Worm (Caenorhabditis elegans) whole organism, L2 larva: Measurements from ENCODE around the gene K11H12.4.

Source experiments
- C34F6.9 ChIP-seq: fragments of 150-350 bp; optimal IDR thresholded peaks from 2 replicates; lab custom pipeline; 2014; ENCODE audit warnings: missing biosample characterization, missing genetic modification characterization
- R02D3.7 ChIP-seq: fragments of 150-350 bp; optimal IDR thresholded peaks from 2 replicates; lab custom pipeline; 2014; ENCODE audit warnings: missing biosample characterization, missing genetic modification characterization
- ZK546.5 ChIP-seq: sonication (generic microtip); optimal IDR thresholded peaks from 2 replicates; lab custom pipeline; 2017; ENCODE audit warnings: missing biosample characterization, missing genetic modification characterization
- alr-1 ChIP-seq: fragments of 150-350 bp; optimal IDR thresholded peaks from 2 replicates; lab custom pipeline; 2014; ENCODE audit warnings: missing biosample characterization, missing genetic modification characterization
- aly-2 ChIP-seq: fragments of 150-350 bp; optimal IDR thresholded peaks from 2 replicates; lab custom pipeline; 2014; ENCODE audit warnings: missing biosample characterization, missing genetic modification characterization
- ama-1 ChIP-seq: fragments of 150-350 bp; optimal IDR thresholded peaks from 2 replicates; lab custom pipeline; 2018; ENCODE audit warnings: inconsistent platforms
- blmp-1 ChIP-seq: sonication (generic microtip); optimal IDR thresholded peaks from 2 replicates; lab custom pipeline; 2017; ENCODE audit warnings: missing genetic modification characterization, mild to moderate bottlenecking, missing compliant biosample characterization, antibody characterized with exemption, moderate library complexity; ENCODE audit not compliant: insufficient read depth
- ceh-16 ChIP-seq: fragments of 150-350 bp; optimal IDR thresholded peaks from 2 replicates; lab custom pipeline; 2014; ENCODE audit warnings: missing biosample characterization, missing genetic modification characterization
- ceh-82 ChIP-seq: fragments of 150-350 bp; optimal IDR thresholded peaks from 2 replicates; lab custom pipeline; 2014; ENCODE audit warnings: missing biosample characterization, missing genetic modification characterization
- crh-2 ChIP-seq: sonication (generic microtip); optimal IDR thresholded peaks from 2 replicates; lab custom pipeline; 2017; ENCODE audit warnings: missing biosample characterization, missing genetic modification characterization
- elt-1 ChIP-seq: fragments of 150-350 bp; optimal IDR thresholded peaks from 2 replicates; lab custom pipeline; 2014; ENCODE audit warnings: missing biosample characterization, missing genetic modification characterization
- elt-3 ChIP-seq: sonication (generic microtip); optimal IDR thresholded peaks from 2 replicates; lab custom pipeline; 2017; ENCODE audit warnings: missing biosample characterization, missing genetic modification characterization
- fos-1 ChIP-seq: fragments of 150-350 bp; optimal IDR thresholded peaks from 2 replicates; lab custom pipeline; 2014; ENCODE audit warnings: missing biosample characterization, missing genetic modification characterization
- lin-13 ChIP-seq: fragments of 150-350 bp; optimal IDR thresholded peaks from 2 replicates; lab custom pipeline; 2014; ENCODE audit warnings: missing biosample characterization, missing genetic modification reagents, missing genetic modification characterization
- lin-39 ChIP-seq: fragments of 150-350 bp; optimal IDR thresholded peaks from 2 replicates; lab custom pipeline; 2014; ENCODE audit warnings: missing biosample characterization, missing genetic modification reagents, missing genetic modification characterization
- mab-5 ChIP-seq: fragments of 150-350 bp; optimal IDR thresholded peaks from 2 replicates; lab custom pipeline; 2014; ENCODE audit warnings: missing biosample characterization, missing genetic modification characterization
- mbf-1 ChIP-seq: sonication (generic microtip); optimal IDR thresholded peaks from 2 replicates; lab custom pipeline; 2017; ENCODE audit warnings: missing biosample characterization, missing genetic modification characterization
- mdl-1 ChIP-seq, 2 experiments: fragments of 150-350 bp in 1 of 2; sonication (generic microtip) in 1 of 2; optimal IDR thresholded peaks; 2 replicates each; lab custom pipeline; 2017; ENCODE audit warnings: missing biosample characterization in 2 of 2, missing genetic modification characterization in 2 of 2
- nhr-10 ChIP-seq: sonication (generic microtip); optimal IDR thresholded peaks from 2 replicates; lab custom pipeline; 2017; ENCODE audit warnings: missing biosample characterization, missing genetic modification characterization
- nhr-11 ChIP-seq: fragments of 150-350 bp; optimal IDR thresholded peaks from 2 replicates; lab custom pipeline; 2014; ENCODE audit warnings: missing biosample characterization, missing genetic modification characterization
- nhr-12 ChIP-seq: fragments of 150-350 bp; optimal IDR thresholded peaks from 2 replicates; lab custom pipeline; 2014; ENCODE audit warnings: missing biosample characterization, missing genetic modification characterization
- nhr-21 ChIP-seq: fragments of 150-350 bp; optimal IDR thresholded peaks from 2 replicates; lab custom pipeline; 2014; ENCODE audit warnings: missing biosample characterization, missing genetic modification characterization
- nhr-237 ChIP-seq: fragments of 150-350 bp; optimal IDR thresholded peaks from 2 replicates; lab custom pipeline; 2014; ENCODE audit warnings: missing biosample characterization, missing genetic modification characterization
- nhr-6 ChIP-seq: fragments of 150-350 bp; optimal IDR thresholded peaks from 2 replicates; lab custom pipeline; 2014; ENCODE audit warnings: missing biosample characterization, missing genetic modification characterization
- nhr-77 ChIP-seq: fragments of 150-350 bp; optimal IDR thresholded peaks from 2 replicates; lab custom pipeline; 2014; ENCODE audit warnings: missing biosample characterization, missing genetic modification characterization
- peb-1 ChIP-seq: fragments of 150-350 bp; optimal IDR thresholded peaks from 2 replicates; lab custom pipeline; 2014; ENCODE audit warnings: missing biosample characterization, missing genetic modification characterization
- sem-4 ChIP-seq: fragments of 150-350 bp; optimal IDR thresholded peaks from 2 replicates; lab custom pipeline; 2014; ENCODE audit warnings: missing biosample characterization, missing genetic modification reagents, missing genetic modification characterization
- sma-3 ChIP-seq: sonication (generic microtip); optimal IDR thresholded peaks from 2 replicates; lab custom pipeline; 2016; ENCODE audit warnings: missing genetic modification reagents, missing genetic modification characterization, missing compliant biosample characterization
- sma-9 ChIP-seq, 2 experiments: fragments of 150-350 bp in 1 of 2; sonication (generic microtip) in 1 of 2; optimal IDR thresholded peaks; 2 replicates each; lab custom pipeline; 2014 to 2016; ENCODE audit warnings: missing genetic modification characterization in 2 of 2, mild to moderate bottlenecking in 1 of 2, missing biosample characterization in 1 of 2, missing compliant biosample characterization in 1 of 2, missing genetic modification reagents in 1 of 2, moderate library complexity in 1 of 2
- snpc-4 ChIP-seq: fragments of 150-350 bp; optimal IDR thresholded peaks from 2 replicates; lab custom pipeline; 2014; ENCODE audit warnings: missing biosample characterization, missing genetic modification characterization
- unc-39 ChIP-seq: fragments of 150-350 bp; optimal IDR thresholded peaks from 2 replicates; lab custom pipeline; 2014; ENCODE audit warnings: missing biosample characterization, missing genetic modification characterization
- unc-55 ChIP-seq: fragments of 150-350 bp; sonication (generic microtip); optimal IDR thresholded peaks from 3 replicates; lab custom pipeline; 2014; ENCODE audit warnings: missing biosample characterization, missing genetic modification reagents, missing genetic modification characterization
- unc-62 ChIP-seq: fragments of 150-350 bp; optimal IDR thresholded peaks from 2 replicates; lab custom pipeline; 2014; ENCODE audit warnings: missing biosample characterization, missing genetic modification reagents, missing genetic modification characterization
- zag-1 ChIP-seq: fragments of 150-350 bp; optimal IDR thresholded peaks from 2 replicates; lab custom pipeline; 2014; ENCODE audit warnings: missing biosample characterization, missing genetic modification characterization
- ztf-1 ChIP-seq: fragments of 200-800 bp; sonication (Bioruptor generic); conservative IDR thresholded peaks from 2 replicates; pipeline ENCODE4 v1.3.6; 2022; ENCODE audit warnings: missing genetic modification characterization, missing compliant biosample characterization
- ztf-11 ChIP-seq: sonication (generic microtip); optimal IDR thresholded peaks from 2 replicates; lab custom pipeline; 2017; ENCODE audit warnings: missing biosample characterization, missing genetic modification characterization

K11H12.4 gene

DNA sequence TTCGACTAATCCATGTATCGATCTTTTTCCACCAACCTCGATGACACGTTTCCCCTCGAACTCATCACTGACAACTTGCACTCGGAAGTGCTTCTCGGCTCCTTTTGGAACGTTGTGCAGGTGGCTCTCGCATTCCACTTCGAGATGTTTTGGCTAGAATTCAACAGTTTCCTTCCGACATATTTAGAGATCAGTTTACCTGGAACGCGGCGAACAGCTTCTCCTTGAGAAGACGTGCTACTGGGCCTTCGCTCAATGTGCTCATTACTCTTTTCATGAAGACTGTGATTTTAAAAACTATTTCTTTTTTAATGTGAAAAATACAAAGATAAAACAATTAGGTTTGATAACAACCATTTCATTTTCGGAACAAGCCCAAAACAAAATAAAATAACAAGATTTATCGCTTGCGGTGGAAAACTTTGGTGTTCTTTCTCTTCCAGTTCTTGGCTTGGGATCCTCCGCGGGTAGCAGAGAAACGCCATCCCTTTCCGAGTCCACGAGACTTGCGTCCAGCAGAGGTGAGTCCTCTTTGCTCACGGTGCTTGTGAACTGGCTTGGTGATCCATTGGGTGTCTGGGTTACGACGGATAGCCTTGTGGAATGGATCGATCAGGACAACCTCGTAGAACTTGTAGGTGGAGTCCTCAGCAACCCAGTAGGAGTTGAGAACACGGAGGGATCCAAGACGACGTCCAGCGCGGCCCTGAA lies 22.4 kb downstream of the K11H12.4 start, which contains the start of gene K11H12.1:
Gene K11H12.1, minus strand, starts transcription at position 284 of the 711 bp plus-strand sequence.
- TF ChIP-seq ceh-16: no peak
- no peak for TF ChIP-seq elt-1 (tag; lab: Kevin White, UChicago)
- TF ChIP-seq nhr-237 (tag; lab: Kevin White, UChicago): no peak
- TF ChIP-seq unc-62 (GFP tag; lab: Kevin White, UChicago): no peak
- TF ChIP-seq mbf-1: no peak
- no peak for TF ChIP-seq mab-5 (tag; lab: Kevin White, UChicago)
- TF ChIP-seq ztf-1: no peak
- no peak for TF ChIP-seq mdl-1 (tag; optimal IDR thresholded peaks at IDR 0.05; lab: Kevin White, UChicago)
- no peak for TF ChIP-seq unc-39
- no peak for TF ChIP-seq sem-4 (tag; lab: Kevin White, UChicago)
- no peak for TF ChIP-seq unc-55 (GFP tag; lab: Kevin White, UChicago)
- no peak for TF ChIP-seq aly-2 (tag; lab: Kevin White, UChicago)
- no peak for TF ChIP-seq nhr-12 (tag; lab: Kevin White, UChicago)
- TF ChIP-seq sma-9 (GFP tag; optimal IDR thresholded peaks at IDR 0.05; lab: Kevin White, UChicago): no peak
- TF ChIP-seq sma-9 (tag; optimal IDR thresholded peaks at IDR 0.05; lab: Kevin White, UChicago): no peak
- no peak for TF ChIP-seq ama-1 (lab: Kevin White, UChicago)
- TF ChIP-seq, all 48 proteins: peak for 0

DNA sequence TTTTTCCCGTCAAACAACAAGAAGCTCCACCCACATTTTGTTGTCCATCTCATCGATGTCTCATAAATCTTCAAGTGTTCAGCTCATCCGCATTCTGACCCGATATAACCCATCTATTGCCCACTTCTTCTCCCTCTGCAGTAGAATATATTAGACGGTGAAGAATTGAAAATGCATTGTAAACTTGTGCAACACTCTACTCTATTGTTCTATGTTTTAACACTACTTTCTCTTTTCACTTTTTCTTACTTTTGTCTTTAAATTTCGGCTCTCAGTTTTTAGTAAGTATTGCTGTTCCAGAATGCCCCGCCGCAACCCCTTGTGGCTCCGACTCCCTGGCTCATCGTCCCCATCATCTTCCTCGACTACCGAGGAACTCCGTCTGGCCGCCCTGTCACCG lies 26.3 kb downstream of the K11H12.4 start, which contains the start of gene K11H12.9:
Gene K11H12.9, plus strand, starts transcription at position 301 of the 400 bp plus-strand sequence.
- TF ChIP-seq sem-4 (tag; lab: Kevin White, UChicago): no peak

DNA sequence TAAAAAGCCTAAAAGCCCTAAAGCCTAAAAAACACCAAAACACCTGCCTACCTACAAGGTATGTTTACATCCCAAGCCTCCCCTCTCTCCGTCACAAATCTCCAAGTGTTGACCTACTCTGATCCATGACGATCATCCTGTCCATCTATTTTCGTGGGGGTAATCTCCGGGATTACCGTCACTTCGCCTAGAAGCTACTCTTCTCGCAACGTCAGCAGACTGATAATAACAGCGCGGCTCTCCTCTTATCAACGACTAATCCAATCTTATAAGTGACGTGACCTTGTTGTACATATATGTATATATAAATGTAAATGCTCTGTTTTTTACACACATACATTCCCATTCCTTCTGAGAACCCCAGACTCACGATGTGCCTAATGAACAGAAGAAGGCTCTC lies 27.3 kb downstream of the K11H12.4 start:
- TF ChIP-seq nhr-11 (no peak), ZK546.5 (tag; lab: Kevin White, UChicago) (no peak), sma-3 (GFP tag; lab: Kevin White, UChicago) (no peak), peb-1 (tag; lab: Kevin White, UChicago) (no peak), nhr-6 (tag; lab: Kevin White, UChicago) (no peak), alr-1 (no peak), mab-5 (tag; lab: Kevin White, UChicago) (no peak), sma-9 (GFP tag; optimal IDR thresholded peaks at IDR 0.05; lab: Kevin White, UChicago) (no peak), sma-9 (tag; optimal IDR thresholded peaks at IDR 0.05; lab: Kevin White, UChicago) (no peak), aly-2 (tag; lab: Kevin White, UChicago) (no peak), blmp-1 (tag; lab: Kevin White, UChicago) (no peak), ama-1 (lab: Kevin White, UChicago) (no peak), lin-39 (no peak), R02D3.7 (tag; lab: Kevin White, UChicago) (no peak)

DNA sequence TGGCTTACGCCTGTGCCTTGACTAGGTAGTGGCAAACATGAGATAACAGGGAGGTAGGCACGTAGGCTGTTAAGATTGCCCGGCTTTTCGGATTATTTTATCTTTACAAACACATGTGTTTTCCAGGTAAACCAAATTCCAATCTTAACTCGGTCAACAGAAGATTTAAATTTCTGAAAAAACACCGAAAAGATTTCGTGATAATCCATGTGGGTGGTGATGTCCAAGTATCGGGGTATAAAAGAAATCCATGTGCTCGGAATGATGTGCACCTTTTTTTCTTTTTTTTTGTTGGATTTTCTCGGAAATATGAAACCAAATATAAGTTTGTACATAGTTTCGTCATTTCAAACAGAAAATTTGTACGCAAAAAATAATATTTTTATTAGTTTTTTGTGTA lies 32.2 kb downstream of the K11H12.4 start:
- TF ChIP-seq fos-1 (tag; lab: Kevin White, UChicago): no peak
- TF ChIP-seq ztf-11 (tag; lab: Kevin White, UChicago): no peak
- no peak for TF ChIP-seq ceh-82
- no peak for TF ChIP-seq nhr-10 (tag; lab: Kevin White, UChicago)
- no peak for TF ChIP-seq nhr-21 (tag; lab: Kevin White, UChicago)
- no peak for TF ChIP-seq nhr-12 (tag; lab: Kevin White, UChicago)
- no peak for TF ChIP-seq peb-1 (tag; lab: Kevin White, UChicago)
- TF ChIP-seq nhr-77 (tag; lab: Kevin White, UChicago): no peak
- no peak for TF ChIP-seq mbf-1
- TF ChIP-seq ztf-1: no peak
- no peak for TF ChIP-seq zag-1 (tag; lab: Kevin White, UChicago)
- no peak for TF ChIP-seq snpc-4 (tag; lab: Kevin White, UChicago)
- no peak for TF ChIP-seq crh-2
- no peak for TF ChIP-seq alr-1
- TF ChIP-seq C34F6.9 (tag; lab: Kevin White, UChicago): no peak
- no peak for TF ChIP-seq sma-3 (GFP tag; lab: Kevin White, UChicago)
- TF ChIP-seq lin-13 (GFP tag; lab: Kevin White, UChicago): no peak
- TF ChIP-seq ama-1 (lab: Kevin White, UChicago): no peak
- TF ChIP-seq elt-3: no peak
- TF ChIP-seq ZK546.5 (tag; lab: Kevin White, UChicago): no peak
- TF ChIP-seq, all 48 proteins: peak for 0
